Fruit fly (Drosophila melanogaster) whole organism, embryonic: ENCODE results near the gene Zwilch.

ENCODE experiments used
- Atf3 ChIP-seq: fragments of 200-800 bp; sonication (Bioruptor generic); optimal IDR thresholded peaks from 3 replicates; lab custom pipeline; 2016; ENCODE audit warnings: missing biosample characterization, missing genetic modification characterization
- CG10274 ChIP-seq: fragments of 200-800 bp; sonication (Bioruptor generic); optimal IDR thresholded peaks from 3 replicates; lab custom pipeline; 2017; ENCODE audit warnings: missing biosample characterization, mild to moderate bottlenecking, missing genetic modification characterization
- CG10321 ChIP-seq: fragments of 200-800 bp; sonication (Bioruptor generic); IDR thresholded peaks from 2 replicates; pipeline ENCODE4 v1.3.6; 2022; ENCODE audit warnings: missing biosample characterization, missing genetic modification characterization
- CG10462 ChIP-seq: fragments of 200-800 bp; sonication (Bioruptor generic); optimal IDR thresholded peaks from 2 replicates; lab custom pipeline; 2016; ENCODE audit warnings: missing biosample characterization, missing genetic modification characterization
- CG11504 ChIP-seq: fragments of 200-800 bp; sonication (Bioruptor generic); optimal IDR thresholded peaks from 3 replicates; lab custom pipeline; 2019; ENCODE audit warnings: missing biosample characterization, mild to moderate bottlenecking, missing genetic modification characterization, moderate library complexity
- CG11560 ChIP-seq: fragments of 200-800 bp; sonication (Bioruptor generic); IDR thresholded peaks from 3 replicates; pipeline ENCODE4 v1.3.6; 2022; ENCODE audit warnings: missing biosample characterization, missing genetic modification characterization
- CG11696 ChIP-seq: fragments of 200-800 bp; sonication (Bioruptor generic); IDR thresholded peaks from 2 replicates; pipeline ENCODE4 v1.3.6; 2022; ENCODE audit warnings: missing biosample characterization, missing genetic modification characterization
- CG12299 ChIP-seq: fragments of 200-800 bp; sonication (Bioruptor generic); optimal IDR thresholded peaks from 2 replicates; lab custom pipeline; 2018; ENCODE audit warnings: missing biosample characterization, mild to moderate bottlenecking, missing genetic modification characterization
- CG13123 ChIP-seq: fragments of 200-800 bp; sonication (Bioruptor generic); optimal IDR thresholded peaks from 2 replicates; lab custom pipeline; 2016; ENCODE audit warnings: missing biosample characterization, missing genetic modification characterization
- CG17829 ChIP-seq: fragments of 200-800 bp; optimal IDR thresholded peaks from 2 replicates; lab custom pipeline; 2019; ENCODE audit warnings: missing biosample characterization, mild to moderate bottlenecking, missing genetic modification characterization, moderate library complexity
- CG2120 ChIP-seq: fragments of 200-800 bp; sonication (Bioruptor generic); optimal IDR thresholded peaks from 3 replicates; lab custom pipeline; 2016; ENCODE audit warnings: missing biosample characterization, missing genetic modification characterization
- CG2202 ChIP-seq: fragments of 200-800 bp; sonication (Bioruptor generic); optimal IDR thresholded peaks from 2 replicates; lab custom pipeline; 2018; ENCODE audit warnings: missing biosample characterization, mild to moderate bottlenecking, missing genetic modification characterization
- CG7372 ChIP-seq: fragments of 200-800 bp; sonication (Bioruptor generic); IDR thresholded peaks from 2 replicates; pipeline ENCODE4 v1.3.6; 2022; ENCODE audit warnings: missing biosample characterization, missing genetic modification characterization
- CG7556 ChIP-seq: fragments of 200-800 bp; sonication (Bioruptor generic); optimal IDR thresholded peaks from 2 replicates; lab custom pipeline; 2017; ENCODE audit warnings: missing biosample characterization, mild to moderate bottlenecking, missing genetic modification characterization
- CG7786 ChIP-seq: fragments of 200-800 bp; sonication (Bioruptor generic); optimal IDR thresholded peaks from 2 replicates; lab custom pipeline; 2016; ENCODE audit warnings: missing biosample characterization, missing genetic modification characterization
- CG8290 ChIP-seq, 3 experiments: fragments of 200-800 bp; sonication (Bioruptor generic); optimal IDR thresholded peaks; 2 replicates each; lab custom pipeline; 2016 to 2019; ENCODE audit warnings: missing biosample characterization in 3 of 3, missing genetic modification characterization in 3 of 3, mild to moderate bottlenecking in 2 of 3, moderate library complexity in 1 of 3
- CG8765 ChIP-seq: fragments of 200-800 bp; sonication (Bioruptor generic); IDR thresholded peaks from 2 replicates; pipeline ENCODE4 v1.3.6; 2022; ENCODE audit warnings: missing biosample characterization, missing genetic modification characterization
- CG9727 ChIP-seq: fragments of 200-800 bp; sonication (Bioruptor generic); optimal IDR thresholded peaks from 3 replicates; lab custom pipeline; 2017; ENCODE audit warnings: missing biosample characterization, mild to moderate bottlenecking, missing genetic modification characterization
- Chrac-16 ChIP-seq: fragments of 200-800 bp; sonication (Bioruptor generic); optimal IDR thresholded peaks from 3 replicates; lab custom pipeline; 2016; ENCODE audit warnings: missing biosample characterization, missing genetic modification characterization
- Fer3 ChIP-seq: fragments of 200-800 bp; sonication (Bioruptor generic); optimal IDR thresholded peaks from 2 replicates; lab custom pipeline; 2018; ENCODE audit warnings: missing biosample characterization, mild to moderate bottlenecking, missing genetic modification characterization, moderate library complexity
- GATAe ChIP-seq: fragments of 200-800 bp; sonication (Bioruptor generic); conservative IDR thresholded peaks from 2 replicates; pipeline ENCODE4 v1.3.6; 2022; ENCODE audit warnings: missing biosample characterization, missing genetic modification characterization
- Meics ChIP-seq: fragments of 200-800 bp; sonication (Bioruptor generic); optimal IDR thresholded peaks from 2 replicates; lab custom pipeline; 2017; ENCODE audit warnings: missing biosample characterization, mild to moderate bottlenecking, missing genetic modification characterization
- NFAT ChIP-seq: fragments of 200-800 bp; sonication (Bioruptor generic); IDR thresholded peaks from 2 replicates; pipeline ENCODE4 v1.3.6; 2022; ENCODE audit warnings: missing biosample characterization, missing genetic modification characterization
- Opbp ChIP-seq: fragments of 200-800 bp; sonication (Bioruptor generic); IDR thresholded peaks from 3 replicates; pipeline ENCODE4 v1.3.6; 2022; ENCODE audit warnings: missing biosample characterization, missing genetic modification characterization; ENCODE audit not compliant: partially characterized antibody
- Rfx ChIP-seq: fragments of 200-800 bp; sonication (Bioruptor generic); IDR thresholded peaks from 2 replicates; pipeline ENCODE4 v1.3.6; 2022; ENCODE audit warnings: missing biosample characterization, missing genetic modification characterization
- Rx ChIP-seq: fragments of 200-800 bp; sonication (Bioruptor generic); IDR thresholded peaks from 2 replicates; pipeline ENCODE4 v1.3.6; 2022; ENCODE audit warnings: missing biosample characterization, missing genetic modification characterization
- az2 ChIP-seq: fragments of 200-800 bp; sonication (Bioruptor generic); optimal IDR thresholded peaks from 3 replicates; lab custom pipeline; 2016; ENCODE audit warnings: missing biosample characterization, missing genetic modification characterization
- fd96Cb ChIP-seq: fragments of 200-800 bp; sonication (Bioruptor generic); optimal IDR thresholded peaks from 2 replicates; lab custom pipeline; 2018; ENCODE audit warnings: missing biosample characterization, mild to moderate bottlenecking, missing genetic modification characterization, moderate library complexity
- gcm2 ChIP-seq: fragments of 200-800 bp; sonication (Bioruptor generic); optimal IDR thresholded peaks from 2 replicates; lab custom pipeline; 2016; ENCODE audit warnings: missing biosample characterization, missing genetic modification characterization
- gem ChIP-seq: fragments of 200-800 bp; sonication (Bioruptor generic); optimal IDR thresholded peaks from 2 replicates; lab custom pipeline; 2019; ENCODE audit warnings: missing biosample characterization, mild to moderate bottlenecking, missing genetic modification characterization, moderate library complexity
- gfzf ChIP-seq: fragments of 200-800 bp; sonication (Bioruptor generic); optimal IDR thresholded peaks from 2 replicates; lab custom pipeline; 2016; ENCODE audit warnings: missing biosample characterization, mild to moderate bottlenecking, missing genetic modification characterization, moderate library complexity
- grau ChIP-seq: fragments of 200-800 bp; optimal IDR thresholded peaks from 3 replicates; lab custom pipeline; 2019; ENCODE audit warnings: missing biosample characterization, mild to moderate bottlenecking, missing genetic modification characterization, moderate library complexity
- ham ChIP-seq: fragments of 200-800 bp; sonication (Bioruptor generic); IDR thresholded peaks from 2 replicates; pipeline ENCODE4 v1.3.6; 2022; ENCODE audit warnings: missing biosample characterization, missing genetic modification characterization
- kni ChIP-seq: fragments of 200-800 bp; sonication (Bioruptor generic); optimal IDR thresholded peaks from 3 replicates; lab custom pipeline; 2017; ENCODE audit warnings: mild to moderate bottlenecking, missing biosample characterization, missing genetic modification reagents, missing genetic modification characterization
- otp ChIP-seq: fragments of 200-800 bp; sonication (Bioruptor generic); IDR thresholded peaks from 3 replicates; pipeline ENCODE4, ENCODE4 v1.3.6; 2022; ENCODE audit warnings: missing biosample characterization, missing genetic modification characterization
- pho ChIP-seq: fragments of 200-800 bp; sonication (Bioruptor generic); optimal IDR thresholded peaks from 2 replicates; lab custom pipeline; 2016; ENCODE audit warnings: missing biosample characterization, missing genetic modification characterization
- pzg ChIP-seq: fragments of 200-800 bp; sonication (Bioruptor generic); optimal IDR thresholded peaks from 3 replicates; lab custom pipeline; 2018; ENCODE audit warnings: missing biosample characterization, mild to moderate bottlenecking, missing genetic modification characterization, moderate library complexity
- row ChIP-seq: fragments of 200-800 bp; sonication (Bioruptor generic); IDR thresholded peaks from 3 replicates; pipeline ENCODE4 v1.3.6; 2022; ENCODE audit warnings: missing biosample characterization, missing genetic modification characterization
- run ChIP-seq: fragments of 200-800 bp; sonication (Bioruptor generic); optimal IDR thresholded peaks from 3 replicates; lab custom pipeline; 2018; ENCODE audit warnings: missing biosample characterization, mild to moderate bottlenecking, missing genetic modification characterization
- sc ChIP-seq, 3 experiments: fragments of >200 bp in 2 of 3; fragments of 200-800 bp in 1 of 3; sonication (Bioruptor generic) in 1 of 3; optimal IDR thresholded peaks; 2 replicates in 2 of 3; 3 replicates in 1 of 3; lab custom pipeline; 2017; ENCODE audit warnings: mild to moderate bottlenecking in 1 of 3, missing biosample characterization in 1 of 3, missing genetic modification characterization in 1 of 3, missing genetic modification reagents in 1 of 3
- sd ChIP-seq: fragments of 200-800 bp; sonication (Bioruptor generic); optimal IDR thresholded peaks from 3 replicates; lab custom pipeline; 2018; ENCODE audit warnings: missing biosample characterization, mild to moderate bottlenecking, missing genetic modification characterization, moderate library complexity
- sisA ChIP-seq: fragments of 200-800 bp; sonication (Bioruptor generic); IDR thresholded peaks from 2 replicates; pipeline ENCODE4 v1.3.6; 2022; ENCODE audit warnings: missing biosample characterization, missing genetic modification characterization
- sob ChIP-seq: fragments of 200-800 bp; sonication (Bioruptor generic); IDR thresholded peaks from 2 replicates; pipeline ENCODE4 v1.3.6; 2022; ENCODE audit warnings: missing biosample characterization, missing genetic modification characterization
- tll ChIP-seq, 2 experiments: fragments of 200-800 bp in 1 of 2; fragments of >200 bp in 1 of 2; sonication (Bioruptor generic) in 1 of 2; optimal IDR thresholded peaks; 2 replicates each; lab custom pipeline; 2017 to 2019; ENCODE audit warnings: missing biosample characterization in 2 of 2, missing genetic modification characterization in 2 of 2, mild to moderate bottlenecking in 1 of 2, moderate library complexity in 1 of 2
- tna ChIP-seq: fragments of 200-800 bp; sonication (Bioruptor generic); IDR thresholded peaks from 2 replicates; pipeline ENCODE4 v1.3.6; 2022; ENCODE audit warnings: missing biosample characterization, missing genetic modification characterization; ENCODE audit not compliant: partially characterized antibody
- twi ChIP-seq: fragments of 200-800 bp; optimal IDR thresholded peaks from 2 replicates; lab custom pipeline; 2019; ENCODE audit warnings: missing biosample characterization, mild to moderate bottlenecking, missing genetic modification characterization, moderate library complexity
- usp ChIP-seq: fragments of >200 bp; optimal IDR thresholded peaks from 2 replicates; lab custom pipeline; 2017; ENCODE audit warnings: missing biosample characterization, missing genetic modification characterization
- zf30C ChIP-seq: fragments of 200-800 bp; sonication (Bioruptor generic); optimal IDR thresholded peaks from 3 replicates; lab custom pipeline; 2018; ENCODE audit warnings: missing biosample characterization, mild to moderate bottlenecking, missing genetic modification characterization
- zfh2 ChIP-seq: fragments of 200-800 bp; sonication (Bioruptor generic); optimal IDR thresholded peaks from 2 replicates; lab custom pipeline; 2016; ENCODE audit warnings: missing biosample characterization, missing genetic modification characterization

Gene Zwilch

DNA sequence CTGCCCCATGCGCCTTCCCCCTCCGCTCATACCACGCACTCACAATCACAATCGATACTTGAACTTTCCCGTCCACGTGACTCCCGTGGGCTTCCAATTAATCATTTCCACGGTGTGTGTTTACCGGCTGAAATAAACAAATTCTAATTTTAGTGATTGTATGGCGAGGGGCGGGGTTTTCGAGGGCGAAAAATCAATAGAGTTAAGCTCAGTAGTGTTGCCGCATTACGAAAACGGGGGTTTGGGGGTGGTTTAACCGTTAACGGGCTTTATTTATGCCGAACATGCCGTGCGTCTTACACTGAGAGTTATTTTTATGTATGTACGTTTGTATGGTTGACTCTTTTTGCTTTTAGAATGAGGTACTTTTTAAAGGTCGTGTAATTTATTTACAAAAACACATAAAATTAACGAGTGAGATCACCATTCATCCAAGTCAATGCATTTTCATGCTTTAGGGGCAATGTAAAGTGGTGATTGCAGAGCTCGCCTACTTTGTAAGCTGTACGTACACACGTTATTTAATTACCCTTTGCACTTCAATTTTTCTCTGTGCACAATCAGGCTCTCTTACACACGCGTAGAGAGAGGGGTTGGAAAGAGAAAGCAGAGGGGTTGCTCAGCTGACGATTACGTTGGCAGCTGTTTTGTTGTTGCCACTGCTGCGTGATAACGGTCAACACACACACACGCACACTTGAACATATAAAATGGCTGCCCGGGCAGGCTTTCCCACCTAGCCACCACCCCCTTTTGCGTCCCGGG is 9.1 kb upstream of the Zwilch start (continued):
- no peak for TF ChIP-seq ham (GFP tag; lab: Robert Waterston, UW)
- TF ChIP-seq tll (GFP tag; optimal IDR thresholded peaks at IDR 0.05; lab: Kevin White, UChicago) = peak in 1 of 2 experiments; percentile 20
- no peak for TF ChIP-seq sisA
- no peak for TF ChIP-seq GATAe (GFP tag; lab: Robert Waterston, UW)
- TF ChIP-seq tna = no peak
- no peak for TF ChIP-seq sc (optimal IDR thresholded peaks at IDR 0.05; lab: Kevin White, UChicago)
- TF ChIP-seq sc (GFP tag; optimal IDR thresholded peaks at IDR 0.05; lab: Kevin White, UChicago) = peak; percentile 78
- no peak for TF ChIP-seq sob (GFP tag; lab: Robert Waterston, UW)
- no peak for TF ChIP-seq row
- TF ChIP-seq CG2202 (tag; lab: Kevin White, UChicago) = peak; percentile 68
- peak; percentile 48 for TF ChIP-seq run (tag; lab: Kevin White, UChicago)
- peak; percentile 94 for TF ChIP-seq CG7556 (GFP tag; lab: Kevin White, UChicago)
- peak; percentile 85 for TF ChIP-seq Fer3 (tag; lab: Kevin White, UChicago)
- TF ChIP-seq CG10462 (GFP tag; lab: Kevin White, UChicago) = peak; percentile 58
- TF ChIP-seq az2 (GFP tag; lab: Kevin White, UChicago) = peak; percentile 81
- no peak for TF ChIP-seq CG11696 (GFP tag; lab: Robert Waterston, UW)
- no peak for TF ChIP-seq CG7372 (GFP tag; lab: Robert Waterston, UW)
- peak; percentile 53 for TF ChIP-seq CG13123 (GFP tag; lab: Kevin White, UChicago)
- TF ChIP-seq zfh2 (GFP tag; lab: Kevin White, UChicago) = peak; percentile 70
- TF ChIP-seq Rx (GFP tag; lab: Robert Waterston, UW) = no peak
- TF ChIP-seq CG8765 (GFP tag; lab: Robert Waterston, UW) = no peak
- TF ChIP-seq CG10321 (GFP tag; lab: Robert Waterston, UW) = no peak
- TF ChIP-seq pho = peak; percentile 84
- TF ChIP-seq kni (GFP tag; lab: Kevin White, UChicago) = peak; percentile 52
- peak; percentile 93 for TF ChIP-seq gem (tag; lab: Kevin White, UChicago)
- no peak for TF ChIP-seq CG11560
- TF ChIP-seq twi = peak; percentile 72
- no peak for TF ChIP-seq usp (GFP tag; lab: Kevin White, UChicago)
- TF ChIP-seq CG2120 (GFP tag; lab: Kevin White, UChicago) = peak; percentile 92
- peak; percentile 98 for TF ChIP-seq zf30C
- peak; percentile 75 for TF ChIP-seq CG12299 (tag; lab: Kevin White, UChicago)
- TF ChIP-seq CG8290 (GFP tag; optimal IDR thresholded peaks at IDR 0.05; lab: Kevin White, UChicago) = peak; percentile 57
- peak in 1 of 2 experiments; percentile 81 for TF ChIP-seq CG8290 (tag; optimal IDR thresholded peaks at IDR 0.05; lab: Kevin White, UChicago)
- TF ChIP-seq sd (tag; lab: Kevin White, UChicago) = peak; percentile 48
- peak; percentile 90 for TF ChIP-seq CG9727 (GFP tag; lab: Kevin White, UChicago)
- peak; percentile 81 for TF ChIP-seq fd96Cb (tag; lab: Kevin White, UChicago)
- peak; percentile 89 for TF ChIP-seq CG7786 (GFP tag; lab: Kevin White, UChicago)
- peak; percentile 89 for TF ChIP-seq Meics (GFP tag; lab: Kevin White, UChicago)
- no peak for TF ChIP-seq Rfx (GFP tag; lab: Robert Waterston, UW)
- no peak for TF ChIP-seq otp (GFP tag; lab: Robert Waterston, UW)
- peak; percentile 63 for TF ChIP-seq CG10274
- TF ChIP-seq pzg = no peak
- peak; percentile 89 for TF ChIP-seq grau
- no peak for TF ChIP-seq gfzf (GFP tag; lab: Kevin White, UChicago)
- TF ChIP-seq Atf3 (GFP tag; lab: Kevin White, UChicago) = peak; percentile 76
- TF ChIP-seq CG11504 (tag; lab: Kevin White, UChicago) = peak; percentile 88
- TF ChIP-seq NFAT (GFP tag; lab: Robert Waterston, UW) = no peak
- TF ChIP-seq CG17829 (tag; lab: Kevin White, UChicago) = peak; percentile 80
- peak; percentile 29 for TF ChIP-seq gcm2
- TF ChIP-seq Opbp (GFP tag; lab: Robert Waterston, UW) = no peak
- peak; percentile 82 for TF ChIP-seq Chrac-16 (GFP tag; lab: Kevin White, UChicago)
